Fruit fly (Drosophila melanogaster): ENCODE data around the gene Bre1.

Gene Bre1

dm6 chr3L:5777114-5777513 lies 16.9 kb downstream of the Bre1 start, which contains the start of gene vito (continued):
- TF ChIP-seq pzg (GFP tag; optimal IDR thresholded peaks at IDR 0.05) (peak; percentile 16), ken (GFP tag; IDR thresholded peaks at IDR 0.05) (no peak)

dm6 chr3L:5774782-5775181 lies 19.2 kb downstream of the Bre1 start:
- TF ChIP-seq oc (tag; optimal IDR thresholded peaks at IDR 0.05): no peak
- peak; percentile 16 for TF ChIP-seq ewg (GFP tag; optimal IDR thresholded peaks at IDR 0.05)

dm6 chr3L:5770817-5771425 lies 23.1 kb downstream of the Bre1 start:
- TF ChIP-seq odd (GFP tag; optimal IDR thresholded peaks at IDR 0.05) (no peak), ato (GFP tag; IDR thresholded peaks at IDR 0.05; ENCODE audit: partially characterized antibody) (no peak), CG10274 (GFP tag; optimal IDR thresholded peaks at IDR 0.05) (peak; percentile 64), fru (optimal IDR thresholded peaks at IDR 0.05) (no peak), br (optimal IDR thresholded peaks at IDR 0.05) (no peak), Ada2b (GFP tag; IDR thresholded peaks at IDR 0.05) (peak; percentile 73), fd102C (GFP tag; optimal IDR thresholded peaks at IDR 0.05) (peak; percentile 0), stwl (tag; optimal IDR thresholded peaks at IDR 0.05) (peak; percentile 73), Side (GFP tag; optimal IDR thresholded peaks at IDR 0.05) (peak; percentile 89), CG42726 (GFP tag; IDR thresholded peaks at IDR 0.05; ENCODE audit: partially characterized antibody) (peak; percentile 67; the same call in 1 of the 2 replicates), cad (GFP tag; optimal IDR thresholded peaks at IDR 0.05) (no peak), CG3838 (GFP tag; optimal IDR thresholded peaks at IDR 0.05) (no peak), CG15601 (tag; optimal IDR thresholded peaks at IDR 0.05) (peak; percentile 86), tio (GFP tag; optimal IDR thresholded peaks at IDR 0.05) (no peak), CG3995 (GFP tag; optimal IDR thresholded peaks at IDR 0.05) (peak; percentile 50), maf-S (GFP tag; optimal IDR thresholded peaks at IDR 0.05) (peak; percentile 83), Ets65A (GFP tag) (peak; percentile 96), CG3847 (GFP tag; IDR thresholded peaks at IDR 0.05) (peak; percentile 70), HLHmδ (GFP tag; optimal IDR thresholded peaks at IDR 0.05) (peak; percentile 71), CG3065 (GFP tag; optimal IDR thresholded peaks at IDR 0.05) (peak; percentile 44), scrt (GFP tag; optimal IDR thresholded peaks at IDR 0.05) (peak; percentile 81), CG13624 (GFP tag; optimal IDR thresholded peaks at IDR 0.05) (peak; percentile 80), Sox100B (GFP tag; optimal IDR thresholded peaks at IDR 0.05) (no peak), fu2 (GFP tag; optimal IDR thresholded peaks at IDR 0.05) (peak; percentile 86), hb (GFP tag; IDR thresholded peaks at IDR 0.05; ENCODE audit: partially characterized antibody) (no peak), pros (GFP tag; optimal IDR thresholded peaks at IDR 0.05) (peak; percentile 70), shn (GFP tag; optimal IDR thresholded peaks at IDR 0.05) (peak; percentile 91), CG17802 (tag; optimal IDR thresholded peaks at IDR 0.05) (peak; percentile 31), CG12219 (GFP tag; optimal IDR thresholded peaks at IDR 0.05) (peak; percentile 84), Scr (GFP tag; IDR thresholded peaks at IDR 0.05; ENCODE audit: partially characterized antibody) (no peak), CHES-1-like (GFP tag; optimal IDR thresholded peaks at IDR 0.05) (peak; percentile 88), Fer3 (tag; optimal IDR thresholded peaks at IDR 0.05) (peak; percentile 85), B-H2 (GFP tag; optimal IDR thresholded peaks at IDR 0.05) (peak; percentile 87), eyg (GFP tag; optimal IDR thresholded peaks at IDR 0.05) (peak; percentile 68), HLH4C (GFP tag; IDR thresholded peaks at IDR 0.05; ENCODE audit: partially characterized antibody) (peak; percentile 50; the same call in 2 of the 3 replicates), Hand (GFP tag; optimal IDR thresholded peaks at IDR 0.05) (peak; percentile 83), CG18476 (GFP tag; optimal IDR thresholded peaks at IDR 0.05) (peak; percentile 84), pb (GFP tag; optimal IDR thresholded peaks at IDR 0.05) (peak; percentile 68), CG1024 (GFP tag; IDR thresholded peaks at IDR 0.05) (0 out of 2 replicates have a peak, but pooled peaks have one; percentile 19), CG4328 (GFP tag; optimal IDR thresholded peaks at IDR 0.05) (peak; percentile 91), dysf (GFP tag; IDR thresholded peaks at IDR 0.05) (peak; percentile 81), Sry-δ (GFP tag; optimal IDR thresholded peaks at IDR 0.05) (peak; percentile 63), CG4360 (GFP tag; IDR thresholded peaks at IDR 0.05) (peak; percentile 96)

All from whole organism, embryonic.